Worm (Caenorhabditis elegans) whole organism, L4/young adult: ENCODE results near the gene spp-16.

Experiments
- W03F9.2 ChIP-seq: fragments of 150-350 bp; optimal IDR thresholded peaks from 2 replicates; lab custom pipeline; 2014; ENCODE audit warnings: missing biosample characterization, missing genetic modification characterization
- dao-5 ChIP-seq: sonication (generic microtip); optimal IDR thresholded peaks from 2 replicates; lab custom pipeline; 2016; ENCODE audit warnings: missing genotype, missing genetic modification characterization, moderate library complexity, missing compliant biosample characterization
- him-1 ChIP-seq: sonication (generic microtip); optimal IDR thresholded peaks from 2 replicates; lab custom pipeline; 2016; ENCODE audit warnings: missing genotype, missing genetic modification reagents, missing genetic modification characterization, missing compliant biosample characterization

- TF ChIP-seq dao-5 (tag; lab: Kevin White, UChicago) (no peak), W03F9.2 (tag; lab: Kevin White, UChicago) (no peak), him-1 (no peak)
These were observed 20.6 kb upstream of the spp-16 start, which contains the start of gene nas-31 for ce11 chrV:10921747-10922146.
